Worm (Caenorhabditis elegans): Measurements from ENCODE around the gene F09E10.6.

Gene F09E10.6

ce11 chrX:1477932-1478331 lies 19.5 kb downstream of the F09E10.6 start:
- TF ChIP-seq sdz-38 (tag; optimal IDR thresholded peaks at IDR 0.05) (no peak), F22D6.2 (tag; optimal IDR thresholded peaks at IDR 0.05) (peak; percentile 76), F33H1.4 (GFP tag; IDR thresholded peaks at IDR 0.05) (no peak), ztf-22 (GFP tag; optimal IDR thresholded peaks at IDR 0.05) (no peak), tbp1 (GFP tag; optimal IDR thresholded peaks at IDR 0.05) (peak; percentile 33), let-607 (tag; optimal IDR thresholded peaks at IDR 0.05) (peak; percentile 36), sea-2 (GFP tag; IDR thresholded peaks at IDR 0.05) (no peak), unc-62 (GFP tag; optimal IDR thresholded peaks at IDR 0.05) (no peak), pha-4 (tag; optimal IDR thresholded peaks at IDR 0.05) (peak; percentile 18), athp-1 (tag; optimal IDR thresholded peaks at IDR 0.05) (no peak), C06A6.2 (GFP tag; conservative IDR thresholded peaks at IDR 0.05) (0 out of 2 replicates have a peak, but pooled peaks have one; percentile 29), cebp-1 (GFP tag; IDR thresholded peaks at IDR 0.05) (no peak), cebp-1 (tag; optimal IDR thresholded peaks at IDR 0.05) (peak; percentile 39), hsf-1 (GFP tag; IDR thresholded peaks at IDR 0.05) (no peak), somi-1 (GFP tag; optimal IDR thresholded peaks at IDR 0.05) (peak; percentile 3), hlh-26 (GFP tag; conservative IDR thresholded peaks at IDR 0.05) (no peak), atf-7 (tag; optimal IDR thresholded peaks at IDR 0.05) (peak; percentile 87), akir-1 (GFP tag; optimal IDR thresholded peaks at IDR 0.05) (no peak), ceh-40 (GFP tag; IDR thresholded peaks at IDR 0.05) (no peak), die-1 (tag; optimal IDR thresholded peaks at IDR 0.05) (no peak), tlf-1 (GFP tag; optimal IDR thresholded peaks at IDR 0.05) (no peak), xnd-1 (tag; optimal IDR thresholded peaks at IDR 0.05) (no peak), mcd-1 (GFP tag; IDR thresholded peaks at IDR 0.05) (peak; percentile 11; the same call in 1 of the 2 replicates), snpc-4 (GFP tag; optimal IDR thresholded peaks at IDR 0.05) (no peak), snpc-4 (tag; optimal IDR thresholded peaks at IDR 0.05) (no peak), ccch-3 (GFP tag; optimal IDR thresholded peaks at IDR 0.05) (no peak), ama-1 (optimal IDR thresholded peaks at IDR 0.05) (no peak), ama-1 (GFP tag; optimal IDR thresholded peaks at IDR 0.05) (no peak), ceh-58 (GFP tag; IDR thresholded peaks at IDR 0.05) (no peak), ekl-4 (GFP tag; IDR thresholded peaks at IDR 0.05) (no peak), B0019.2 (GFP tag; conservative IDR thresholded peaks at IDR 0.05) (no peak), ztf-18 (tag; optimal IDR thresholded peaks at IDR 0.05) (no peak), lin-54 (GFP tag; optimal IDR thresholded peaks at IDR 0.05) (peak; percentile 7), dox-1 (GFP tag; IDR thresholded peaks at IDR 0.05) (peak; percentile 42; the same call in 1 of the 2 replicates), mxl-1 (tag; optimal IDR thresholded peaks at IDR 0.05) (no peak), nhr-120 (GFP tag; IDR thresholded peaks at IDR 0.05) (no peak), lin-40 (tag; optimal IDR thresholded peaks at IDR 0.05) (peak; percentile 64), ceh-27 (GFP tag; optimal IDR thresholded peaks at IDR 0.05) (no peak), bed-2 (GFP tag; IDR thresholded peaks at IDR 0.05) (no peak), madf-3 (GFP tag; IDR thresholded peaks at IDR 0.05) (no peak), egl-44 (GFP tag; IDR thresholded peaks at IDR 0.05) (0 out of 2 replicates have a peak, but pooled peaks have one; percentile 21), lin-35 (GFP tag; optimal IDR thresholded peaks at IDR 0.05) (no peak), F37B4.10 (GFP tag; IDR thresholded peaks at IDR 0.05) (no peak), nhr-80 (tag; optimal IDR thresholded peaks at IDR 0.05) (peak; percentile 71), F49E8.2 (tag; optimal IDR thresholded peaks at IDR 0.05; ENCODE audit: insufficient read depth) (no peak), nfya-2 (GFP tag; IDR thresholded peaks at IDR 0.05) (no peak), ztf-26 (tag; optimal IDR thresholded peaks at IDR 0.05) (peak; percentile 85)

Data from whole organism, young adult.